Fruit fly (Drosophila melanogaster) whole organism, pupa: ENCODE results near the gene ras.

ENCODE experiments used
- CG13204 ChIP-seq: fragments of 200-800 bp; sonication (Bioruptor generic); optimal IDR thresholded peaks from 2 replicates; lab custom pipeline; 2018; ENCODE audit warnings: missing biosample characterization, mild to moderate bottlenecking, missing genetic modification characterization, moderate library complexity
- CG14655 ChIP-seq: fragments of 200-800 bp; sonication (Bioruptor generic); optimal IDR thresholded peaks from 3 replicates; lab custom pipeline; 2017; ENCODE audit warnings: mild to moderate bottlenecking, missing biosample characterization, missing genetic modification reagents, missing genetic modification characterization
- CG17806 ChIP-seq: fragments of 200-800 bp; sonication (Bioruptor generic); optimal IDR thresholded peaks from 2 replicates; lab custom pipeline; 2018; ENCODE audit warnings: missing biosample characterization, mild to moderate bottlenecking, missing genetic modification characterization, moderate library complexity
- CG34367 ChIP-seq: fragments of 200-800 bp; sonication (Bioruptor generic); optimal IDR thresholded peaks from 2 replicates; lab custom pipeline; 2018; ENCODE audit warnings: missing biosample characterization, mild to moderate bottlenecking, missing genetic modification characterization
- CG8301 ChIP-seq: fragments of 200-800 bp; sonication (Bioruptor generic); optimal IDR thresholded peaks from 2 replicates; lab custom pipeline; 2018; ENCODE audit warnings: missing biosample characterization, mild to moderate bottlenecking, missing genetic modification characterization
- CG9948 ChIP-seq: fragments of 200-800 bp; sonication (Bioruptor generic); optimal IDR thresholded peaks from 2 replicates; lab custom pipeline; 2018; ENCODE audit warnings: missing biosample characterization, mild to moderate bottlenecking, missing genetic modification characterization, moderate library complexity
- D1 ChIP-seq: fragments of 200-800 bp; sonication (Bioruptor generic); optimal IDR thresholded peaks from 2 replicates; lab custom pipeline; 2018; ENCODE audit warnings: missing biosample characterization, mild to moderate bottlenecking, missing genetic modification characterization, moderate library complexity
- Pif1A ChIP-seq: fragments of 200-800 bp; sonication (Bioruptor generic); optimal IDR thresholded peaks from 3 replicates; lab custom pipeline; 2016; ENCODE audit warnings: missing biosample characterization, missing genetic modification characterization
- fd96Ca ChIP-seq: fragments of 200-800 bp; sonication (Bioruptor generic); IDR thresholded peaks from 3 replicates; pipeline ENCODE4 v1.3.6; 2022; ENCODE audit warnings: missing biosample characterization, missing genetic modification characterization
- rn ChIP-seq: fragments of 200-800 bp; sonication (Bioruptor generic); IDR thresholded peaks from 2 replicates; pipeline ENCODE4 v1.3.6; 2022; ENCODE audit warnings: missing biosample characterization, missing genetic modification characterization

- TF ChIP-seq rn (GFP tag; lab: Robert Waterston, UW) (no peak), CG13204 (no peak), D1 (tag; lab: Kevin White, UChicago) (no peak), CG14655 (no peak), CG34367 (tag; lab: Kevin White, UChicago) (no peak), CG17806 (tag; lab: Kevin White, UChicago) (no peak), CG9948 (tag; lab: Kevin White, UChicago) (no peak), fd96Ca (no peak), CG8301 (no peak), Pif1A (GFP tag; lab: Kevin White, UChicago) (no peak)
Measured at dm6 chrX:10723488-10724254, 20.6 kb upstream of the ras start.
